Worm (Caenorhabditis elegans): ENCODE measurements around the gene unc-18.

ce11 chrX:7680545-7681330 is 2.0 kb upstream of the unc-18 start, which contains the start of gene stn-2:
- TF ChIP-seq lsy-2 (tag; optimal IDR thresholded peaks at IDR 0.05) = no peak
- no peak for TF ChIP-seq sptf-1 (tag; optimal IDR thresholded peaks at IDR 0.05)
- no peak for TF ChIP-seq mep-1 (tag; optimal IDR thresholded peaks at IDR 0.05)
- TF ChIP-seq ceh-43 (GFP tag; optimal IDR thresholded peaks at IDR 0.05) = no peak
- TF ChIP-seq nhr-12 (tag; optimal IDR thresholded peaks at IDR 0.05) = no peak
- TF ChIP-seq snpc-4 (tag; optimal IDR thresholded peaks at IDR 0.05) = no peak
- no peak for TF ChIP-seq elt-3 (tag; optimal IDR thresholded peaks at IDR 0.05)

All from whole organism, mixed stage, embryonic.